Fruit fly (Drosophila melanogaster) whole organism, prepupa: ENCODE measurements around the gene hry.

ENCODE experiments used
- CG11902 ChIP-seq: fragments of 200-800 bp; sonication (Bioruptor generic); optimal IDR thresholded peaks from 3 replicates; lab custom pipeline; 2016; ENCODE audit warnings: missing biosample characterization, missing genetic modification characterization
- CG6854 ChIP-seq: fragments of 200-800 bp; sonication (Bioruptor generic); optimal IDR thresholded peaks from 2 replicates; lab custom pipeline; 2017; ENCODE audit warnings: missing biosample characterization, mild to moderate bottlenecking, missing genetic modification characterization

DNA sequence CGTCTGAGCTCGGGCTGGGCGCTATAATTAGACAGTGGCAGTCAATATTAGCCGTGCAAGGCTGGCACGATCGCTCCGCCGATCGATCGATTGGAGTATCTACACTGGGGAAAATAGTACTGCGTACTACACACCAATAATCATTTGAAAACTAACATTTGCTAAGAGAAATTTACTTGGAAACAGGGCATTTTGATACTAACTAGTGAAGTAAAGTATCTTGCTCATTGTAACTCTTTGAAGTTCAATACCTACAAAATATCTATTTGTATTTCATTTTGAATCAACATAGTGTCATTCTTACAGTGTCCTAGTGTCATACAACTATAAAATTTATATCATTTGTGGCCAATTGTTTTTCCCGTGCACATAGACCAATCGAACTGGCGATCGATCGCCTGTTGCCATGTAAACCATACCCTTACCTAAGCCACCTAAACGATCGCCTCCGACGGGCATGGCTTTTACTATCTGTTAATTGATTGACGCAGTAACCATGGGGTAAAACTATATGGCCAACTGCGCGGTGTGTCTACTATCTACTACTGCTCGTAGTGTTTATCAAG is 25.2 kb downstream of the hry start:
- TF ChIP-seq CG6854 (GFP tag; lab: Kevin White, UChicago) (no peak), CG11902 (GFP tag; lab: Kevin White, UChicago) (peak; percentile 32)
